Fruit fly (Drosophila melanogaster) whole organism, embryonic: Measurements from ENCODE around the gene CG15865.

Source experiments
- Adf1 ChIP-seq: fragments of 200-800 bp; sonication (Bioruptor generic); IDR thresholded peaks from 2 replicates; pipeline ENCODE4 v1.3.6; 2022; ENCODE audit warnings: missing biosample characterization, missing genetic modification characterization
- CG11456 ChIP-seq: fragments of 200-800 bp; sonication (Bioruptor generic); IDR thresholded peaks from 3 replicates; pipeline ENCODE4 v1.3.6; 2022; ENCODE audit warnings: missing biosample characterization, missing genetic modification characterization
- CG11504 ChIP-seq: fragments of 200-800 bp; sonication (Bioruptor generic); optimal IDR thresholded peaks from 3 replicates; lab custom pipeline; 2019; ENCODE audit warnings: missing biosample characterization, mild to moderate bottlenecking, missing genetic modification characterization, moderate library complexity
- CG1792 ChIP-seq: fragments of 200-800 bp; sonication (Bioruptor generic); optimal IDR thresholded peaks from 2 replicates; lab custom pipeline; 2016; ENCODE audit warnings: missing biosample characterization, missing genetic modification characterization
- CG18262 ChIP-seq: fragments of 200-800 bp; optimal IDR thresholded peaks from 3 replicates; lab custom pipeline; 2019; ENCODE audit warnings: missing biosample characterization, mild to moderate bottlenecking, missing genetic modification characterization, moderate library complexity
- CG32532 ChIP-seq: fragments of 200-800 bp; sonication (Bioruptor generic); IDR thresholded peaks from 2 replicates; pipeline ENCODE4 v1.3.6; 2022; ENCODE audit warnings: missing biosample characterization, missing genetic modification characterization
- CG43689 ChIP-seq: fragments of 200-800 bp; sonication (Bioruptor generic); IDR thresholded peaks from 2 replicates; pipeline ENCODE4 v1.3.6; 2022; ENCODE audit warnings: missing biosample characterization, missing genetic modification characterization
- CG6254 ChIP-seq: fragments of 200-800 bp; sonication (Bioruptor generic); optimal IDR thresholded peaks from 3 replicates; lab custom pipeline; 2017; ENCODE audit warnings: mild to moderate bottlenecking, missing biosample characterization, missing genetic modification reagents, missing genetic modification characterization
- CG6765 ChIP-seq: fragments of 200-800 bp; sonication (Bioruptor generic); optimal IDR thresholded peaks from 3 replicates; lab custom pipeline; 2017; ENCODE audit warnings: missing biosample characterization, mild to moderate bottlenecking, missing genetic modification characterization
- CG6854 ChIP-seq: fragments of 200-800 bp; sonication (Bioruptor generic); optimal IDR thresholded peaks from 3 replicates; lab custom pipeline; 2017; ENCODE audit warnings: missing biosample characterization, mild to moderate bottlenecking, missing genetic modification characterization
- CG9215 ChIP-seq: fragments of 200-800 bp; sonication (Bioruptor generic); IDR thresholded peaks from 2 replicates; pipeline ENCODE4 v1.3.6; 2022; ENCODE audit warnings: missing biosample characterization, missing genetic modification characterization
- CrebB ChIP-seq: fragments of 200-800 bp; sonication (Bioruptor generic); optimal IDR thresholded peaks from 3 replicates; lab custom pipeline; 2018; ENCODE audit warnings: missing biosample characterization, mild to moderate bottlenecking, missing genetic modification characterization
- D ChIP-seq, 2 experiments: fragments of 200-800 bp in 1 of 2; fragments of >200 bp in 1 of 2; sonication (Bioruptor generic) in 1 of 2; optimal IDR thresholded peaks; 2 replicates in 1 of 2; 3 replicates in 1 of 2; lab custom pipeline; 2017; ENCODE audit warnings: mild to moderate bottlenecking in 1 of 2, missing biosample characterization in 1 of 2, missing genetic modification characterization in 1 of 2, missing genetic modification reagents in 1 of 2
- Eip74EF ChIP-seq, 2 experiments: fragments of 200-800 bp in 1 of 2; fragments of >200 bp in 1 of 2; sonication (Bioruptor generic) in 1 of 2; optimal IDR thresholded peaks; 2 replicates each; lab custom pipeline; 2017 to 2019; ENCODE audit warnings: missing biosample characterization in 2 of 2, missing genetic modification characterization in 2 of 2, mild to moderate bottlenecking in 1 of 2, moderate library complexity in 1 of 2
- Kr ChIP-seq: fragments of 200-800 bp; sonication (Bioruptor generic); optimal IDR thresholded peaks from 2 replicates; lab custom pipeline; 2017; ENCODE audit warnings: missing biosample characterization, mild to moderate bottlenecking, missing genetic modification characterization
- Med ChIP-seq: fragments of 200-800 bp; sonication (Bioruptor generic); peaks from one replicate; lab custom pipeline; 2016; ENCODE audit warnings: missing biosample characterization, missing genetic modification characterization, mild to moderate bottlenecking, inconsistent platforms, moderate library complexity
- Pdp1 ChIP-seq, 2 experiments: fragments of 200-800 bp; sonication (Bioruptor generic); optimal IDR thresholded peaks; 3 replicates each; lab custom pipeline; 2016; ENCODE audit warnings: missing biosample characterization in 2 of 2, missing genetic modification characterization in 2 of 2, mild to moderate bottlenecking in 1 of 2, moderate library complexity in 1 of 2
- Poxn ChIP-seq: fragments of 200-800 bp; sonication (Bioruptor generic); IDR thresholded peaks from 2 replicates; pipeline ENCODE4 v1.3.6; 2022; ENCODE audit warnings: missing biosample characterization, missing genetic modification characterization
- Sin3A ChIP-seq: fragments of >200 bp; optimal IDR thresholded peaks from 2 replicates; lab custom pipeline; 2018
- TFAM ChIP-seq: fragments of 200-800 bp; sonication (Bioruptor generic); optimal IDR thresholded peaks from 2 replicates; lab custom pipeline; 2017; ENCODE audit warnings: missing biosample characterization, missing genetic modification characterization, inconsistent platforms
- ac ChIP-seq: fragments of 200-800 bp; sonication (Bioruptor generic); optimal IDR thresholded peaks from 3 replicates; lab custom pipeline; 2017; ENCODE audit warnings: missing biosample characterization, mild to moderate bottlenecking, missing genetic modification characterization
- ato ChIP-seq: fragments of 200-800 bp; sonication (Bioruptor generic); IDR thresholded peaks from 2 replicates; pipeline ENCODE4 v1.3.6; 2022; ENCODE audit warnings: missing biosample characterization, missing genetic modification characterization; ENCODE audit not compliant: partially characterized antibody
- bsh ChIP-seq, 2 experiments: fragments of 200-800 bp; sonication (Bioruptor generic); optimal IDR thresholded peaks; 2 replicates each; lab custom pipeline; 2017 to 2018; ENCODE audit warnings: mild to moderate bottlenecking in 2 of 2, missing biosample characterization in 2 of 2, missing genetic modification characterization in 2 of 2, moderate library complexity in 1 of 2
- cato ChIP-seq: fragments of 200-800 bp; sonication (Bioruptor generic); optimal IDR thresholded peaks from 2 replicates; lab custom pipeline; 2016; ENCODE audit warnings: missing biosample characterization, missing genetic modification characterization, borderline replicate concordance
- chif ChIP-seq, 2 experiments: fragments of 200-800 bp; sonication (Bioruptor generic); optimal IDR thresholded peaks; 3 replicates each; lab custom pipeline; 2016; ENCODE audit warnings: missing biosample characterization in 2 of 2, missing genetic modification characterization in 2 of 2
- crol ChIP-seq: fragments of 200-800 bp; sonication (Bioruptor generic); IDR thresholded peaks from 2 replicates; pipeline ENCODE4 v1.3.6; 2022; ENCODE audit warnings: missing biosample characterization, missing genetic modification characterization
- dmrt11E ChIP-seq: fragments of 200-800 bp; sonication (Bioruptor generic); optimal IDR thresholded peaks from 3 replicates; lab custom pipeline; 2018; ENCODE audit warnings: missing biosample characterization, mild to moderate bottlenecking, missing genetic modification characterization, moderate library complexity
- ewg ChIP-seq: fragments of 200-800 bp; sonication (Bioruptor generic); optimal IDR thresholded peaks from 3 replicates; lab custom pipeline; 2017; ENCODE audit warnings: mild to moderate bottlenecking, missing biosample characterization, missing genetic modification reagents, missing genetic modification characterization
- gce ChIP-seq: fragments of 200-800 bp; sonication (Bioruptor generic); IDR thresholded peaks from 3 replicates; pipeline ENCODE4 v1.3.6; 2022; ENCODE audit warnings: missing biosample characterization, missing genetic modification characterization
- grau ChIP-seq: fragments of 200-800 bp; optimal IDR thresholded peaks from 3 replicates; lab custom pipeline; 2019; ENCODE audit warnings: missing biosample characterization, mild to moderate bottlenecking, missing genetic modification characterization, moderate library complexity
- gt ChIP-seq: fragments of 200-800 bp; sonication (Bioruptor generic); IDR thresholded peaks from 2 replicates; pipeline ENCODE4 v1.3.6; 2022; ENCODE audit warnings: missing biosample characterization, missing genetic modification characterization
- ham ChIP-seq: fragments of 200-800 bp; sonication (Bioruptor generic); IDR thresholded peaks from 2 replicates; pipeline ENCODE4 v1.3.6; 2022; ENCODE audit warnings: missing biosample characterization, missing genetic modification characterization
- hbn ChIP-seq: fragments of 200-800 bp; sonication (Bioruptor generic); IDR thresholded peaks from 2 replicates; pipeline ENCODE4 v1.3.6; 2022; ENCODE audit warnings: missing biosample characterization, missing genetic modification characterization; ENCODE audit not compliant: partially characterized antibody
- insv ChIP-seq, 2 experiments: fragments of 200-800 bp; sonication (Bioruptor generic); optimal IDR thresholded peaks; 3 replicates each; lab custom pipeline; 2016 to 2018; ENCODE audit warnings: missing biosample characterization in 2 of 2, missing genetic modification characterization in 2 of 2
- knrl ChIP-seq: fragments of 200-800 bp; sonication (Bioruptor generic); IDR thresholded peaks from 3 replicates; pipeline ENCODE4 v1.3.6; 2022; ENCODE audit warnings: missing biosample characterization, missing genetic modification characterization; ENCODE audit not compliant: partially characterized antibody
- lola ChIP-seq, 3 experiments: fragments of >200 bp in 2 of 3; fragments of 200-800 bp in 1 of 3; sonication (Bioruptor generic) in 1 of 3; optimal IDR thresholded peaks; 2 replicates each; lab custom pipeline; 2017 to 2019; ENCODE audit warnings: missing biosample characterization in 3 of 3, missing genetic modification characterization in 3 of 3, mild to moderate bottlenecking in 1 of 3, moderate library complexity in 1 of 3
- pb ChIP-seq: fragments of 200-800 bp; sonication (Bioruptor generic); optimal IDR thresholded peaks from 3 replicates; lab custom pipeline; 2016; ENCODE audit warnings: missing biosample characterization, missing genetic modification characterization
- pfk ChIP-seq: fragments of 200-800 bp; sonication (Bioruptor generic); optimal IDR thresholded peaks from 2 replicates; lab custom pipeline; 2018; ENCODE audit warnings: missing biosample characterization, mild to moderate bottlenecking, missing genetic modification characterization, moderate library complexity
- prd ChIP-seq, 3 experiments: fragments of >200 bp in 2 of 3; fragments of 200-800 bp in 1 of 3; sonication (Bioruptor generic) in 1 of 3; optimal IDR thresholded peaks in 2 of 3; IDR thresholded peaks in 1 of 3; 2 replicates in 2 of 3; 3 replicates in 1 of 3; pipeline versions ENCODE4 v1.3.6 to Lab custom; 2017 to 2022; ENCODE audit warnings: missing biosample characterization in 1 of 3, missing genetic modification characterization in 1 of 3
- row ChIP-seq: fragments of 200-800 bp; sonication (Bioruptor generic); IDR thresholded peaks from 3 replicates; pipeline ENCODE4 v1.3.6; 2022; ENCODE audit warnings: missing biosample characterization, missing genetic modification characterization
- run ChIP-seq: fragments of 200-800 bp; sonication (Bioruptor generic); optimal IDR thresholded peaks from 3 replicates; lab custom pipeline; 2018; ENCODE audit warnings: missing biosample characterization, mild to moderate bottlenecking, missing genetic modification characterization
- sens ChIP-seq: fragments of 200-800 bp; sonication (Bioruptor generic); peaks from one replicate; lab custom pipeline; 2016; ENCODE audit warnings: missing biosample characterization, missing genetic modification characterization
- tna ChIP-seq: fragments of 200-800 bp; sonication (Bioruptor generic); IDR thresholded peaks from 2 replicates; pipeline ENCODE4 v1.3.6; 2022; ENCODE audit warnings: missing biosample characterization, missing genetic modification characterization; ENCODE audit not compliant: partially characterized antibody
- twi ChIP-seq: fragments of 200-800 bp; optimal IDR thresholded peaks from 2 replicates; lab custom pipeline; 2019; ENCODE audit warnings: missing biosample characterization, mild to moderate bottlenecking, missing genetic modification characterization, moderate library complexity
- vvl ChIP-seq: fragments of 200-800 bp; sonication (Bioruptor generic); IDR thresholded peaks from 2 replicates; pipeline ENCODE4 v1.3.6; 2022; ENCODE audit warnings: missing biosample characterization, missing genetic modification characterization
- zf30C ChIP-seq: fragments of 200-800 bp; sonication (Bioruptor generic); optimal IDR thresholded peaks from 3 replicates; lab custom pipeline; 2018; ENCODE audit warnings: missing biosample characterization, mild to moderate bottlenecking, missing genetic modification characterization

Gene CG15865

dm6 chrX:16637106-16637590, 27.1 kb downstream of the CG15865 start, which contains the start of gene Rok (continued):
- TF ChIP-seq CrebB (no peak), TFAM (no peak), hbn (GFP tag; lab: Robert Waterston, UW) (peak; percentile 69), prd (optimal IDR thresholded peaks at IDR 0.05; lab: Kevin White, UChicago) (no peak), prd (GFP tag; IDR thresholded peaks at IDR 0.05; lab: Robert Waterston, UW) (peak; percentile 3; the same call in 1 of the 3 replicates), knrl (peak; percentile 83), Kr (GFP tag; lab: Kevin White, UChicago) (no peak), Pdp1 (GFP tag; optimal IDR thresholded peaks at IDR 0.05; lab: Kevin White, UChicago) (peak in 1 of 2 experiments; percentile 46), CG11456 (GFP tag; lab: Robert Waterston, UW) (peak; percentile 33; the same call in 1 of the 3 replicates), tna (peak; percentile 58), CG43689 (no peak), ewg (GFP tag; lab: Kevin White, UChicago) (peak; percentile 15), zf30C (GFP tag; lab: Kevin White, UChicago) (no peak), row (peak; percentile 37; the same call in 2 of the 3 replicates), CG1792 (GFP tag; lab: Kevin White, UChicago) (no peak), crol (GFP tag; lab: Robert Waterston, UW) (peak; percentile 67), ato (GFP tag; lab: Robert Waterston, UW) (0 out of 2 replicates have a peak, but pooled peaks have one; percentile 34), insv (GFP tag; optimal IDR thresholded peaks at IDR 0.05; lab: Kevin White, UChicago) (no peak), Adf1 (peak; percentile 53)

dm6 chrX:16633181-16633957, 30.9 kb downstream of the CG15865 start:
- TF ChIP-seq Poxn (GFP tag; lab: Robert Waterston, UW): no peak
- TF ChIP-seq D (optimal IDR thresholded peaks at IDR 0.05; lab: Kevin White, UChicago): no peak
- TF ChIP-seq D (GFP tag; optimal IDR thresholded peaks at IDR 0.05; lab: Kevin White, UChicago): no peak
- TF ChIP-seq vvl: peak; percentile 40; the same call in 1 of the 2 replicates
- TF ChIP-seq CG6854 (GFP tag; lab: Kevin White, UChicago): no peak
- no peak for TF ChIP-seq grau
- TF ChIP-seq ham: no peak
- no peak for TF ChIP-seq chif (GFP tag; optimal IDR thresholded peaks at IDR 0.05; lab: Kevin White, UChicago)
- TF ChIP-seq Sin3A: no peak
- peak; percentile 22 for TF ChIP-seq twi (tag; lab: Kevin White, UChicago)
- peak; percentile 4 for TF ChIP-seq dmrt11E
- peak; percentile 4 for TF ChIP-seq pfk (GFP tag; lab: Kevin White, UChicago)
- no peak for TF ChIP-seq zf30C (GFP tag; lab: Kevin White, UChicago)
- peak in 1 of 2 experiments; percentile 56 for TF ChIP-seq bsh (GFP tag; optimal IDR thresholded peaks at IDR 0.05; lab: Kevin White, UChicago)
- no peak for TF ChIP-seq gce (GFP tag; lab: Robert Waterston, UW)
- TF ChIP-seq CG11504 (tag; lab: Kevin White, UChicago): no peak
- no peak for TF ChIP-seq CG6765 (GFP tag; lab: Kevin White, UChicago)
- no peak for TF ChIP-seq ato (GFP tag; lab: Robert Waterston, UW)
- TF ChIP-seq CG18262 (tag; lab: Kevin White, UChicago): no peak
- TF ChIP-seq run: no peak
- TF ChIP-seq CG9215 (GFP tag; lab: Robert Waterston, UW): 0 out of 2 replicates have a peak, but pooled peaks have one; percentile 14
- TF ChIP-seq lola (GFP tag; optimal IDR thresholded peaks at IDR 0.05; lab: Kevin White, UChicago): peak in 1 of 3 experiments; percentile 10
- peak; percentile 11 for TF ChIP-seq sens (GFP tag; lab: Kevin White, UChicago)
- no peak for TF ChIP-seq cato (GFP tag; lab: Kevin White, UChicago)
- TF ChIP-seq CG32532 (GFP tag; lab: Robert Waterston, UW): 0 out of 2 replicates have a peak, but pooled peaks have one; percentile 9
- TF ChIP-seq ac (GFP tag; lab: Kevin White, UChicago): no peak
- TF ChIP-seq CG6254 (GFP tag; lab: Kevin White, UChicago): no peak
- no peak for TF ChIP-seq gt (GFP tag; lab: Robert Waterston, UW)
- peak; percentile 65 for TF ChIP-seq Med
- no peak for TF ChIP-seq pb (GFP tag; lab: Kevin White, UChicago)
- TF ChIP-seq row: peak; percentile 20; the same call in 2 of the 3 replicates
- peak in 1 of 2 experiments; percentile 68 for TF ChIP-seq Eip74EF (GFP tag; optimal IDR thresholded peaks at IDR 0.05; lab: Kevin White, UChicago)
